Worm (Caenorhabditis elegans) whole organism, young adult: ENCODE measurements around the gene ZK930.2.
A peak's percentile ranks its signal among the peaks of the same experiment; 100 is the strongest.

Experiments used
- D2030.7 ChIP-seq: fragments of 200-800 bp; sonication (Bioruptor generic); IDR thresholded peaks from 2 replicates; pipeline ENCODE4 v1.3.6; 2022; ENCODE audit warnings: missing genetic modification reagents, missing genetic modification characterization, missing compliant biosample characterization
- F10E7.11 ChIP-seq: sonication (generic microtip); optimal IDR thresholded peaks from 2 replicates; lab custom pipeline; 2017; ENCODE audit warnings: mild to moderate bottlenecking, missing genetic modification characterization, moderate library complexity, missing compliant biosample characterization
- F33H1.4 ChIP-seq: fragments of 200-800 bp; sonication (Bioruptor generic); IDR thresholded peaks from 2 replicates; pipeline ENCODE4 v1.3.6; 2022; ENCODE audit warnings: missing genetic modification reagents, missing genetic modification characterization, missing compliant biosample characterization
- F37B4.10 ChIP-seq: fragments of 200-800 bp; sonication (Bioruptor generic); IDR thresholded peaks from 2 replicates; pipeline ENCODE4 v1.3.6; 2022; ENCODE audit warnings: missing genetic modification characterization, missing compliant biosample characterization
- F49E8.2 ChIP-seq: sonication (generic microtip); optimal IDR thresholded peaks from 3 replicates; lab custom pipeline; 2017; ENCODE audit warnings: missing genetic modification characterization, mild to moderate bottlenecking, missing compliant biosample characterization, antibody characterized with exemption, moderate library complexity; ENCODE audit not compliant: insufficient read depth
- F57A8.1 ChIP-seq: fragments of 200-800 bp; sonication (Bioruptor generic); optimal IDR thresholded peaks from 2 replicates; lab custom pipeline; 2018; ENCODE audit warnings: mild to moderate bottlenecking, missing genetic modification characterization, moderate library complexity, missing compliant biosample characterization
- K11D2.4 ChIP-seq: fragments of 200-800 bp; sonication (Bioruptor generic); IDR thresholded peaks from 2 replicates; pipeline ENCODE4 v1.3.6; 2022; ENCODE audit warnings: missing genetic modification reagents, missing genetic modification characterization, missing compliant biosample characterization
- T07F8.4 ChIP-seq: sonication (generic microtip); optimal IDR thresholded peaks from 2 replicates; lab custom pipeline; 2016; ENCODE audit warnings: mild to moderate bottlenecking, missing genetic modification characterization, moderate library complexity, missing compliant biosample characterization
- Y53G8AR.9 ChIP-seq: fragments of 200-800 bp; sonication (Bioruptor generic); conservative IDR thresholded peaks from 2 replicates; pipeline ENCODE4 v1.3.6; 2022; ENCODE audit warnings: missing genetic modification reagents, missing genetic modification characterization, missing compliant biosample characterization
- Y67H2A.10 ChIP-seq: fragments of 200-800 bp; sonication (Bioruptor generic); conservative IDR thresholded peaks from 2 replicates; pipeline ENCODE4 v1.3.6; 2022; ENCODE audit warnings: missing genetic modification reagents, missing genetic modification characterization, missing compliant biosample characterization
- Y79H2A.3 ChIP-seq: fragments of 200-800 bp; sonication (Bioruptor generic); conservative IDR thresholded peaks from 2 replicates; pipeline ENCODE4 v1.3.6; 2022; ENCODE audit warnings: missing genetic modification reagents, missing genetic modification characterization, missing compliant biosample characterization
- akir-1 ChIP-seq: fragments of 200-800 bp; sonication (Bioruptor generic); optimal IDR thresholded peaks from 2 replicates; lab custom pipeline; 2018; ENCODE audit warnings: mild to moderate bottlenecking, missing genetic modification characterization, moderate library complexity, missing compliant biosample characterization
- attf-5 ChIP-seq: fragments of 200-800 bp; sonication (Bioruptor generic); optimal IDR thresholded peaks from 2 replicates; lab custom pipeline; 2018; ENCODE audit warnings: mild to moderate bottlenecking, missing genetic modification characterization, missing compliant biosample characterization
- ceh-79 ChIP-seq: sonication (generic microtip); optimal IDR thresholded peaks from 2 replicates; lab custom pipeline; 2017; ENCODE audit warnings: mild to moderate bottlenecking, missing genetic modification characterization, missing compliant biosample characterization
- die-1 ChIP-seq: sonication (generic microtip); optimal IDR thresholded peaks from 2 replicates; lab custom pipeline; 2016; ENCODE audit warnings: missing genotype, mild to moderate bottlenecking, missing genetic modification characterization, missing compliant biosample characterization
- dox-1 ChIP-seq: fragments of 200-800 bp; sonication (Bioruptor generic); IDR thresholded peaks from 2 replicates; pipeline ENCODE4 v1.3.6; 2022; ENCODE audit warnings: missing genetic modification reagents, missing genetic modification characterization, missing compliant biosample characterization
- dpl-1 ChIP-seq: fragments of 150-350 bp; optimal IDR thresholded peaks from 2 replicates; lab custom pipeline; 2014; ENCODE audit warnings: missing biosample characterization, missing genetic modification reagents, missing genetic modification characterization
- efl-1 ChIP-seq: fragments of 150-350 bp; optimal IDR thresholded peaks from 2 replicates; lab custom pipeline; 2014; ENCODE audit warnings: missing biosample characterization, missing genetic modification reagents, missing genetic modification characterization
- egl-44 ChIP-seq: fragments of 200-800 bp; sonication (Bioruptor generic); IDR thresholded peaks from 2 replicates; pipeline ENCODE4 v1.3.6; 2022; ENCODE audit warnings: missing genetic modification reagents, missing genetic modification characterization, missing compliant biosample characterization
- egrh-3 ChIP-seq: fragments of 200-800 bp; sonication (Bioruptor generic); IDR thresholded peaks from 2 replicates; pipeline ENCODE4 v1.3.6; 2022; ENCODE audit warnings: missing genetic modification reagents, missing genetic modification characterization, missing compliant biosample characterization
- ets-4 ChIP-seq: fragments of 200-800 bp; sonication (Bioruptor generic); optimal IDR thresholded peaks from 2 replicates; lab custom pipeline; 2018; ENCODE audit warnings: mild to moderate bottlenecking, missing genetic modification characterization, missing compliant biosample characterization
- hmg-1.2 ChIP-seq: fragments of 200-800 bp; sonication (Bioruptor generic); IDR thresholded peaks from 2 replicates; pipeline ENCODE4 v1.3.6; 2022; ENCODE audit warnings: missing genetic modification reagents, missing genetic modification characterization, missing compliant biosample characterization
- hrde-1 ChIP-seq: sonication (generic microtip); optimal IDR thresholded peaks from 2 replicates; lab custom pipeline; 2016; ENCODE audit warnings: missing genetic modification characterization, mild to moderate bottlenecking, missing compliant biosample characterization, moderate library complexity, missing genotype, missing genetic modification reagents, borderline replicate concordance
- let-607 ChIP-seq, 2 experiments: fragments of 200-800 bp in 1 of 2; sonication (Bioruptor generic) in 1 of 2; sonication (generic microtip) in 1 of 2; optimal IDR thresholded peaks; 2 replicates each; lab custom pipeline; 2016 to 2018; ENCODE audit warnings: mild to moderate bottlenecking in 2 of 2, missing compliant biosample characterization in 2 of 2, missing genetic modification characterization in 2 of 2, moderate library complexity in 2 of 2, missing genotype in 1 of 2
- lin-26 ChIP-seq: fragments of 200-800 bp; sonication (Bioruptor generic); IDR thresholded peaks from 2 replicates; pipeline ENCODE4 v1.3.6; 2022; ENCODE audit warnings: missing genetic modification reagents, missing genetic modification characterization, missing compliant biosample characterization
- lin-54 ChIP-seq: fragments of 200-800 bp; sonication (Bioruptor generic); optimal IDR thresholded peaks from 2 replicates; lab custom pipeline; 2018; ENCODE audit warnings: mild to moderate bottlenecking, missing genetic modification characterization, missing compliant biosample characterization
- lsl-1 ChIP-seq: fragments of 200-800 bp; sonication (Bioruptor generic); optimal IDR thresholded peaks from 2 replicates; lab custom pipeline; 2018; ENCODE audit warnings: mild to moderate bottlenecking, missing genetic modification characterization, moderate library complexity, missing compliant biosample characterization
- madf-6 ChIP-seq: fragments of 200-800 bp; sonication (Bioruptor generic); IDR thresholded peaks from 2 replicates; pipeline ENCODE4 v1.3.6; 2022; ENCODE audit warnings: missing genetic modification reagents, missing genetic modification characterization, missing compliant biosample characterization
- nhr-90 ChIP-seq: sonication (generic microtip); optimal IDR thresholded peaks from 2 replicates; lab custom pipeline; 2016; ENCODE audit warnings: missing genotype, mild to moderate bottlenecking, missing genetic modification characterization, missing compliant biosample characterization
- pbrm-1 ChIP-seq: fragments of 200-800 bp; sonication (Bioruptor generic); IDR thresholded peaks from 2 replicates; pipeline ENCODE4 v1.3.6; 2022; ENCODE audit warnings: missing genetic modification reagents, missing genetic modification characterization, missing compliant biosample characterization
- repo-1 ChIP-seq: sonication (generic microtip); optimal IDR thresholded peaks from 2 replicates; lab custom pipeline; 2017; ENCODE audit warnings: mild to moderate bottlenecking, missing genetic modification characterization, missing compliant biosample characterization
- snpc-1.3 ChIP-seq: sonication (generic microtip); optimal IDR thresholded peaks from 2 replicates; lab custom pipeline; 2017; ENCODE audit warnings: missing genetic modification characterization, mild to moderate bottlenecking, missing compliant biosample characterization, antibody characterized with exemption, moderate library complexity, missing genotype, missing genetic modification reagents; ENCODE audit not compliant: insufficient read depth
- snpc-3.4 ChIP-seq: sonication (generic microtip); optimal IDR thresholded peaks from 2 replicates; lab custom pipeline; 2017; ENCODE audit warnings: missing genetic modification characterization, mild to moderate bottlenecking, missing compliant biosample characterization, antibody characterized with exemption, moderate library complexity, missing genotype, missing genetic modification reagents
- somi-1 ChIP-seq: fragments of 200-800 bp; sonication (Bioruptor generic); optimal IDR thresholded peaks from 2 replicates; lab custom pipeline; 2018; ENCODE audit warnings: mild to moderate bottlenecking, missing genetic modification characterization, missing compliant biosample characterization
- tlf-1 ChIP-seq: fragments of 200-800 bp; sonication (Bioruptor generic); optimal IDR thresholded peaks from 2 replicates; lab custom pipeline; 2018; ENCODE audit warnings: mild to moderate bottlenecking, missing genetic modification characterization, missing compliant biosample characterization
- unc-130 ChIP-seq: sonication (generic microtip); optimal IDR thresholded peaks from 2 replicates; lab custom pipeline; 2016; ENCODE audit warnings: missing genetic modification reagents, missing genetic modification characterization, missing compliant biosample characterization
- xnd-1 ChIP-seq: sonication (generic microtip); optimal IDR thresholded peaks from 2 replicates; lab custom pipeline; 2016; ENCODE audit warnings: missing genotype, missing genetic modification reagents, missing genetic modification characterization, missing compliant biosample characterization
- zfh-2 ChIP-seq: fragments of 200-800 bp; sonication (Bioruptor generic); conservative IDR thresholded peaks from 2 replicates; pipeline ENCODE4 v1.3.6; 2022; ENCODE audit warnings: missing genetic modification reagents, missing genetic modification characterization, missing compliant biosample characterization
- ztf-25 ChIP-seq: fragments of 200-800 bp; sonication (Bioruptor generic); IDR thresholded peaks from 2 replicates; pipeline ENCODE4 v1.3.6; 2022; ENCODE audit warnings: missing genetic modification reagents, missing genetic modification characterization, missing compliant biosample characterization

ZK930.2 gene

ce11 chrII:11916945-11917344, 23.7 kb upstream of the ZK930.2 start:
- TF ChIP-seq zfh-2 = peak; percentile 79
- TF ChIP-seq F37B4.10 (GFP tag; lab: Robert Waterston, UW) = peak; percentile 63; the same call in 1 of the 2 replicates
- TF ChIP-seq let-607 (tag; optimal IDR thresholded peaks at IDR 0.05; lab: Kevin White, UChicago) = peak in 1 of 2 experiments; percentile 17
- TF ChIP-seq K11D2.4 (GFP tag; lab: Robert Waterston, UW) = 0 out of 2 replicates have a peak, but pooled peaks have one; percentile 19
- peak; percentile 33; the same call in 1 of the 2 replicates for TF ChIP-seq egrh-3
- no peak for TF ChIP-seq unc-130
- TF ChIP-seq F57A8.1 (GFP tag; lab: Kevin White, UChicago) = no peak
- no peak for TF ChIP-seq attf-5
- TF ChIP-seq repo-1 = peak; percentile 12
- TF ChIP-seq, all 124 proteins: peak for 6

ce11 chrII:11916555-11916941, 23.3 kb upstream of the ZK930.2 start:
- TF ChIP-seq akir-1 (GFP tag; lab: Kevin White, UChicago) = no peak
- TF ChIP-seq egl-44 (GFP tag; lab: Robert Waterston, UW) = no peak
- TF ChIP-seq Y53G8AR.9 = no peak
- TF ChIP-seq pbrm-1 = peak; percentile 47; the same call in 1 of the 2 replicates
- TF ChIP-seq lin-26 = peak; percentile 65
- TF ChIP-seq unc-130 = no peak
- peak; percentile 43 for TF ChIP-seq lsl-1
- TF ChIP-seq attf-5 = no peak
- no peak for TF ChIP-seq somi-1 (GFP tag; lab: Kevin White, UChicago)
- no peak for TF ChIP-seq ets-4 (GFP tag; lab: Kevin White, UChicago)
- TF ChIP-seq let-607 (tag; optimal IDR thresholded peaks at IDR 0.05; lab: Kevin White, UChicago) = no peak
- TF ChIP-seq lin-54 = peak; percentile 12
- TF ChIP-seq Y79H2A.3 (GFP tag; lab: Robert Waterston, UW) = no peak
- no peak for TF ChIP-seq F10E7.11 (tag; lab: Kevin White, UChicago)
- TF ChIP-seq hmg-1.2 (GFP tag; lab: Robert Waterston, UW) = 0 out of 2 replicates have a peak, but pooled peaks have one; percentile 24
- TF ChIP-seq hrde-1 (tag; lab: Kevin White, UChicago) = no peak
- TF ChIP-seq Y67H2A.10 = no peak
- TF ChIP-seq T07F8.4 (tag; lab: Kevin White, UChicago) = peak; percentile 27
- 0 out of 2 replicates have a peak, but pooled peaks have one; percentile 15 for TF ChIP-seq dox-1 (GFP tag; lab: Robert Waterston, UW)
- TF ChIP-seq tlf-1 = no peak
- peak; percentile 27 for TF ChIP-seq die-1
- TF ChIP-seq, all 124 proteins: peak for 8

DNA sequence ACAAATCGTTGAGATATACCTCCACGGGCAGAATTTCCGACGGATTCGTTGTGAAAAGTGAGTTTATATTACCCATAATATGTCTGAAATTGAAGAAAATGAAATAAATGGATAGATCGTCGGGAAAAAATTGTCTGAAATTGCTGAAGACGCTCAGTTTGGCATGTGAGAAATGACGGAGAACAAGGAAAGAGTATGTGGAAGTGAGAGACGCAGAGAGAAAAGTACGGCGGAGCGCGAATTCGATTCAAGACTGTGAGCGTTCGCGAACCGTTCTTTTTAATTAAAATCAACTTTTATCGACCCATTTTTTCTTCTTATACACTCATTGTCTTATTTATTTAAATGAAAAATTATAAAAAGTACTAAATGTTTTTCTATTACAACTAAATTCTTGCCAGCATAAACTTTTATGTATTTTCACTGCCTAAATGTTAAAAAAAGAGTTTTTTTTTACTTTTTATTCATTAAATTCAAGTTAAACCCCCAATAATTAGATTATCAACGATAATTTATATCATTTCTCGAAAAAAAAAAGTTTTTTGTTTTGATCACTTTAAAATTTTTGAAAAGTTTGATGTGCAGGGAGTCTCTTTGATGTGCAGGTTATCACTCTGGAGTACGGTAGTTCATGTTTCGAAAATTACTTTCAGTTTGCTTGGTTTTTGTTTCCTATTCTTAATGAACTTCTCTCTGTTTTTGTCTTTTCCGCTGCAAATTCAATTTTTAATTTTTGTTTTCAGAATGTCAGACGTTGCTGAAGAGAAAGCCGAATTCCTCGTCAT, 22.7 kb upstream of the ZK930.2 start, which contains the start of the genes vps-15 and hmg-12:
Gene vps-15, minus strand, starts transcription at position 83 of the 785 bp plus-strand sequence.
Gene hmg-12, plus strand, starts transcription at position 744 of the 785 bp plus-strand sequence.
- peak; percentile 17; the same call in 1 of the 2 replicates for TF ChIP-seq D2030.7
- no peak for TF ChIP-seq lin-26
- peak; percentile 26 for TF ChIP-seq xnd-1
- TF ChIP-seq dpl-1 (GFP tag; lab: Kevin White, UChicago) = peak; percentile 37
- TF ChIP-seq madf-6 (GFP tag; lab: Robert Waterston, UW) = peak; percentile 67
- TF ChIP-seq hmg-1.2 (GFP tag; lab: Robert Waterston, UW) = peak; percentile 95
- TF ChIP-seq efl-1 (GFP tag; lab: Kevin White, UChicago) = peak; percentile 19
- no peak for TF ChIP-seq ceh-79
- peak; percentile 20 for TF ChIP-seq snpc-3.4 (tag; lab: Kevin White, UChicago)
- TF ChIP-seq snpc-1.3 (tag; lab: Kevin White, UChicago) = peak; percentile 45
- TF ChIP-seq F33H1.4 (GFP tag; lab: Robert Waterston, UW) = peak; percentile 58
- TF ChIP-seq F49E8.2 (tag; lab: Kevin White, UChicago) = peak; percentile 60
- peak; percentile 40 for TF ChIP-seq lin-54
- peak; percentile 82 for TF ChIP-seq lsl-1
- no peak for TF ChIP-seq ztf-25 (GFP tag; lab: Robert Waterston, UW)
- no peak for TF ChIP-seq nhr-90 (tag; lab: Kevin White, UChicago)
